Fruit fly (Drosophila melanogaster): ENCODE measurements around the gene kmr.

kmr gene

dm6 chr3R:13676137-13677086, 38.6 kb upstream of the kmr start, which contains the start of the genes Lkb1 and CG9588 (continued):
- peak; percentile 18 for TF ChIP-seq CG12219 (GFP tag; optimal IDR thresholded peaks at IDR 0.05)
- TF ChIP-seq CG10147 (GFP tag; optimal IDR thresholded peaks at IDR 0.05) = no peak
- no peak for TF ChIP-seq bbx (GFP tag; IDR thresholded peaks at IDR 0.05; ENCODE audit: partially characterized antibody)
- peak; percentile 63; the same call in 1 of the 3 replicates for TF ChIP-seq CG11560 (tag; IDR thresholded peaks at IDR 0.05)
- TF ChIP-seq CG33557 (GFP tag; optimal IDR thresholded peaks at IDR 0.05) = peak; percentile 10
- no peak for TF ChIP-seq CG12236 (GFP tag; optimal IDR thresholded peaks at IDR 0.05)
- TF ChIP-seq nau (GFP tag; optimal IDR thresholded peaks at IDR 0.05) = no peak
- peak; percentile 29 for TF ChIP-seq pum (GFP tag; optimal IDR thresholded peaks at IDR 0.05)
- peak; percentile 28 for TF ChIP-seq CG10267 (tag; optimal IDR thresholded peaks at IDR 0.05)
- TF ChIP-seq CG16813 (GFP tag; IDR thresholded peaks at IDR 0.05; ENCODE audit: partially characterized antibody) = no peak
- TF ChIP-seq tll (GFP tag; optimal IDR thresholded peaks at IDR 0.05) = no peak
- TF ChIP-seq Rx (GFP tag; IDR thresholded peaks at IDR 0.05) = peak; percentile 87
- no peak for TF ChIP-seq Deaf1 (tag; optimal IDR thresholded peaks at IDR 0.05)
- TF ChIP-seq prd (optimal IDR thresholded peaks at IDR 0.05) = no peak
- TF ChIP-seq prd (GFP tag; IDR thresholded peaks at IDR 0.05) = peak; percentile 89
- no peak for TF ChIP-seq tio (GFP tag; optimal IDR thresholded peaks at IDR 0.05)
- TF ChIP-seq Dad (GFP tag; optimal IDR thresholded peaks at IDR 0.05) = peak; percentile 8
- peak; percentile 64; the same call in 1 of the 2 replicates for TF ChIP-seq CG11247 (GFP tag; IDR thresholded peaks at IDR 0.05)
- TF ChIP-seq CG5245 (GFP tag; optimal IDR thresholded peaks at IDR 0.05) = no peak
- TF ChIP-seq vnd (GFP tag; IDR thresholded peaks at IDR 0.05; ENCODE audit: partially characterized antibody) = no peak
- no peak for TF ChIP-seq CG4820 (GFP tag; optimal IDR thresholded peaks at IDR 0.05)
- TF ChIP-seq Ssrp (tag; optimal IDR thresholded peaks at IDR 0.05) = no peak
- peak; percentile 34 to 46 for TF ChIP-seq bsh (GFP tag; optimal IDR thresholded peaks at IDR 0.05)
- TF ChIP-seq tin (GFP tag; optimal IDR thresholded peaks at IDR 0.05) = peak; percentile 4
- peak; percentile 79 for TF ChIP-seq MBD-R2 (GFP tag; IDR thresholded peaks at IDR 0.05)
- TF ChIP-seq sens-2 (GFP tag; IDR thresholded peaks at IDR 0.05) = no peak
- TF ChIP-seq unc-4 (GFP tag; IDR thresholded peaks at IDR 0.05; ENCODE audit: partially characterized antibody) = no peak
- peak; percentile 57 for TF ChIP-seq CG16815 (GFP tag; optimal IDR thresholded peaks at IDR 0.05)
- peak; percentile 43 for TF ChIP-seq NFAT (GFP tag; IDR thresholded peaks at IDR 0.05)
- TF ChIP-seq CoRest (tag; optimal IDR thresholded peaks at IDR 0.05) = peak; percentile 27
- TF ChIP-seq sr (GFP tag; IDR thresholded peaks at IDR 0.05) = peak; percentile 68; the same call in 2 of the 3 replicates
- TF ChIP-seq CG7556 (GFP tag; optimal IDR thresholded peaks at IDR 0.05) = peak; percentile 28
- TF ChIP-seq chif (GFP tag; optimal IDR thresholded peaks at IDR 0.05) = peak; percentile 46 to 52
- TF ChIP-seq ro (GFP tag; IDR thresholded peaks at IDR 0.05) = peak; percentile 71
- TF ChIP-seq CG30431 (GFP tag; optimal IDR thresholded peaks at IDR 0.05) = peak; percentile 51
- TF ChIP-seq twi (tag; optimal IDR thresholded peaks at IDR 0.05) = no peak
- TF ChIP-seq CkIIα-i1 (GFP tag; IDR thresholded peaks at IDR 0.05) = peak; percentile 48; the same call in 1 of the 2 replicates
- TF ChIP-seq corto (GFP tag; optimal IDR thresholded peaks at IDR 0.05) = no peak
- TF ChIP-seq sqz (GFP tag; optimal IDR thresholded peaks at IDR 0.05) = peak; percentile 78
- TF ChIP-seq Tbp (GFP tag; optimal IDR thresholded peaks at IDR 0.05) = no peak
- TF ChIP-seq gsb-n (tag; optimal IDR thresholded peaks at IDR 0.05) = no peak
- TF ChIP-seq CG9727 (GFP tag; optimal IDR thresholded peaks at IDR 0.05) = peak; percentile 66
- TF ChIP-seq Mrtf (GFP tag; IDR thresholded peaks at IDR 0.05) = peak; percentile 69
- TF ChIP-seq pho (GFP tag; optimal IDR thresholded peaks at IDR 0.05) = peak; percentile 53
- no peak for TF ChIP-seq Hr78 (GFP tag; optimal IDR thresholded peaks at IDR 0.05)
- peak; percentile 17 for TF ChIP-seq Dp (GFP tag; optimal IDR thresholded peaks at IDR 0.05)
- peak; percentile 17 for TF ChIP-seq CG11504 (tag; optimal IDR thresholded peaks at IDR 0.05)
- no peak for TF ChIP-seq HLHmδ (GFP tag; optimal IDR thresholded peaks at IDR 0.05)
